Fruit fly (Drosophila melanogaster) whole organism, embryonic: ENCODE results near the gene mus101.
A peak's percentile ranks its signal among the peaks of the same experiment; 100 is the strongest.

Experiments used
- Atf-2 ChIP-seq: fragments of 200-800 bp; sonication (Bioruptor generic); optimal IDR thresholded peaks from 2 replicates; lab custom pipeline; 2016; ENCODE audit warnings: missing biosample characterization, missing genetic modification characterization
- CG11456 ChIP-seq: fragments of 200-800 bp; sonication (Bioruptor generic); IDR thresholded peaks from 3 replicates; pipeline ENCODE4 v1.3.6; 2022; ENCODE audit warnings: missing biosample characterization, missing genetic modification characterization
- CG12236 ChIP-seq: fragments of 200-800 bp; sonication (Bioruptor generic); optimal IDR thresholded peaks from 2 replicates; lab custom pipeline; 2016; ENCODE audit warnings: missing biosample characterization, missing genetic modification characterization
- CG12299 ChIP-seq: fragments of 200-800 bp; sonication (Bioruptor generic); optimal IDR thresholded peaks from 2 replicates; lab custom pipeline; 2018; ENCODE audit warnings: missing biosample characterization, mild to moderate bottlenecking, missing genetic modification characterization
- CG14860 ChIP-seq: fragments of 200-800 bp; sonication (Bioruptor generic); IDR thresholded peaks from 3 replicates; pipeline ENCODE4 v1.3.6; 2022; ENCODE audit warnings: missing biosample characterization, missing genetic modification characterization; ENCODE audit not compliant: partially characterized antibody
- CG15073 ChIP-seq: fragments of 200-800 bp; sonication (Bioruptor generic); optimal IDR thresholded peaks from 2 replicates; lab custom pipeline; 2016; ENCODE audit warnings: missing biosample characterization, missing genetic modification characterization
- CG15479 ChIP-seq: fragments of 200-800 bp; sonication (Bioruptor generic); optimal IDR thresholded peaks from 3 replicates; lab custom pipeline; 2019; ENCODE audit warnings: missing biosample characterization, mild to moderate bottlenecking, missing genetic modification characterization, moderate library complexity
- CG15601 ChIP-seq: fragments of 200-800 bp; sonication (Bioruptor generic); optimal IDR thresholded peaks from 3 replicates; lab custom pipeline; 2019; ENCODE audit warnings: missing biosample characterization, mild to moderate bottlenecking, missing genetic modification characterization, moderate library complexity
- CG15696 ChIP-seq: fragments of 200-800 bp; sonication (Bioruptor generic); optimal IDR thresholded peaks from 2 replicates; lab custom pipeline; 2019; ENCODE audit warnings: missing biosample characterization, mild to moderate bottlenecking, missing genetic modification characterization, moderate library complexity
- CG16779 ChIP-seq: fragments of 200-800 bp; sonication (Bioruptor generic); IDR thresholded peaks from 2 replicates; pipeline ENCODE4 v1.3.6; 2022; ENCODE audit warnings: missing biosample characterization, missing genetic modification characterization
- CG17385 ChIP-seq: fragments of 200-800 bp; sonication (Bioruptor generic); optimal IDR thresholded peaks from 3 replicates; lab custom pipeline; 2018; ENCODE audit warnings: missing biosample characterization, mild to moderate bottlenecking, missing genetic modification characterization
- CG17912 ChIP-seq: fragments of 200-800 bp; sonication (Bioruptor generic); optimal IDR thresholded peaks from 2 replicates; lab custom pipeline; 2018; ENCODE audit warnings: missing biosample characterization, mild to moderate bottlenecking, missing genetic modification characterization
- CG2116 ChIP-seq: fragments of 200-800 bp; sonication (Bioruptor generic); optimal IDR thresholded peaks from 3 replicates; lab custom pipeline; 2018; ENCODE audit warnings: missing biosample characterization, mild to moderate bottlenecking, missing genetic modification characterization
- CG2120 ChIP-seq: fragments of 200-800 bp; sonication (Bioruptor generic); optimal IDR thresholded peaks from 3 replicates; lab custom pipeline; 2016; ENCODE audit warnings: missing biosample characterization, missing genetic modification characterization
- CG2889 ChIP-seq: fragments of 200-800 bp; sonication (Bioruptor generic); IDR thresholded peaks from 3 replicates; pipeline ENCODE4 v1.3.6; 2022; ENCODE audit warnings: missing biosample characterization, missing genetic modification characterization
- CG31388 ChIP-seq: fragments of 200-800 bp; sonication (Bioruptor generic); optimal IDR thresholded peaks from 2 replicates; lab custom pipeline; 2016; ENCODE audit warnings: missing biosample characterization, missing genetic modification characterization
- CG4360 ChIP-seq: fragments of 200-800 bp; sonication (Bioruptor generic); IDR thresholded peaks from 2 replicates; pipeline ENCODE4 v1.3.6; 2022; ENCODE audit warnings: missing biosample characterization, missing genetic modification characterization
- CG43689 ChIP-seq: fragments of 200-800 bp; sonication (Bioruptor generic); IDR thresholded peaks from 2 replicates; pipeline ENCODE4 v1.3.6; 2022; ENCODE audit warnings: missing biosample characterization, missing genetic modification characterization
- CG4730 ChIP-seq: fragments of 200-800 bp; sonication (Bioruptor generic); IDR thresholded peaks from 2 replicates; pipeline ENCODE4 v1.3.6; 2022; ENCODE audit warnings: missing biosample characterization, missing genetic modification characterization
- CG4854 ChIP-seq: fragments of 200-800 bp; sonication (Bioruptor generic); optimal IDR thresholded peaks from 2 replicates; lab custom pipeline; 2016; ENCODE audit warnings: missing biosample characterization, missing genetic modification characterization, inconsistent platforms
- CG5180 ChIP-seq: fragments of 200-800 bp; sonication (Bioruptor generic); optimal IDR thresholded peaks from 3 replicates; lab custom pipeline; 2017; ENCODE audit warnings: missing biosample characterization, missing genetic modification characterization, mild to moderate bottlenecking, moderate library complexity, missing genetic modification reagents
- CoRest ChIP-seq: fragments of 200-800 bp; sonication (Bioruptor generic); optimal IDR thresholded peaks from 3 replicates; lab custom pipeline; 2018; ENCODE audit warnings: missing biosample characterization, mild to moderate bottlenecking, missing genetic modification characterization, moderate library complexity
- Dad ChIP-seq: fragments of 200-800 bp; sonication (Bioruptor generic); optimal IDR thresholded peaks from 3 replicates; lab custom pipeline; 2016; ENCODE audit warnings: missing biosample characterization, missing genetic modification characterization
- Dll ChIP-seq: fragments of 200-800 bp; sonication (Bioruptor generic); IDR thresholded peaks from 4 replicates; pipeline ENCODE4 v1.3.6; 2022; ENCODE audit warnings: missing biosample characterization, missing genetic modification characterization; ENCODE audit not compliant: partially characterized antibody
- Doc2 ChIP-seq: fragments of 200-800 bp; sonication (Bioruptor generic); IDR thresholded peaks from 2 replicates; pipeline ENCODE4 v1.3.6; 2022; ENCODE audit warnings: missing biosample characterization, missing genetic modification characterization
- Fer2 ChIP-seq: fragments of 200-800 bp; sonication (Bioruptor generic); optimal IDR thresholded peaks from 2 replicates; lab custom pipeline; 2018; ENCODE audit warnings: missing biosample characterization, mild to moderate bottlenecking, missing genetic modification characterization, moderate library complexity
- H15 ChIP-seq: fragments of 200-800 bp; sonication (Bioruptor generic); IDR thresholded peaks from 3 replicates; pipeline ENCODE4 v1.3.6; 2022; ENCODE audit warnings: missing biosample characterization, missing genetic modification characterization
- Med ChIP-seq: fragments of 200-800 bp; sonication (Bioruptor generic); peaks from one replicate; lab custom pipeline; 2016; ENCODE audit warnings: missing biosample characterization, missing genetic modification characterization, mild to moderate bottlenecking, inconsistent platforms, moderate library complexity
- Taf1 ChIP-seq: fragments of 200-800 bp; sonication (Bioruptor generic); IDR thresholded peaks from 2 replicates; pipeline ENCODE4 v1.3.6; 2022; ENCODE audit warnings: missing biosample characterization, missing genetic modification characterization
- Tbp ChIP-seq: fragments of >200 bp; optimal IDR thresholded peaks from 2 replicates; lab custom pipeline; 2018; ENCODE audit warnings: missing biosample characterization, missing genetic modification characterization
- Xrp1 ChIP-seq: fragments of 200-800 bp; sonication (Bioruptor generic); IDR thresholded peaks from 2 replicates; pipeline ENCODE4 v1.3.6; 2022; ENCODE audit warnings: missing biosample characterization, missing genetic modification characterization
- abd-A ChIP-seq: fragments of 200-800 bp; sonication (Bioruptor generic); optimal IDR thresholded peaks from 3 replicates; lab custom pipeline; 2019; ENCODE audit warnings: missing biosample characterization, mild to moderate bottlenecking, missing genetic modification characterization, moderate library complexity
- ac ChIP-seq: fragments of 200-800 bp; sonication (Bioruptor generic); optimal IDR thresholded peaks from 3 replicates; lab custom pipeline; 2017; ENCODE audit warnings: missing biosample characterization, mild to moderate bottlenecking, missing genetic modification characterization
- ase ChIP-seq: fragments of 200-800 bp; sonication (Bioruptor generic); IDR thresholded peaks from 3 replicates; pipeline ENCODE4 v1.3.6; 2022; ENCODE audit warnings: missing biosample characterization, missing genetic modification characterization
- ato ChIP-seq: fragments of 200-800 bp; sonication (Bioruptor generic); IDR thresholded peaks from 2 replicates; pipeline ENCODE4 v1.3.6; 2022; ENCODE audit warnings: missing biosample characterization, missing genetic modification characterization; ENCODE audit not compliant: partially characterized antibody
- cad ChIP-seq: fragments of >200 bp; optimal IDR thresholded peaks from 2 replicates; lab custom pipeline; 2017; ENCODE audit warnings: missing biosample characterization, missing genetic modification characterization
- chif ChIP-seq, 2 experiments: fragments of 200-800 bp; sonication (Bioruptor generic); optimal IDR thresholded peaks; 3 replicates each; lab custom pipeline; 2016; ENCODE audit warnings: missing biosample characterization in 2 of 2, missing genetic modification characterization in 2 of 2
- crol ChIP-seq: fragments of 200-800 bp; sonication (Bioruptor generic); IDR thresholded peaks from 2 replicates; pipeline ENCODE4 v1.3.6; 2022; ENCODE audit warnings: missing biosample characterization, missing genetic modification characterization
- esg ChIP-seq: fragments of 200-800 bp; sonication (Bioruptor generic); conservative IDR thresholded peaks from 2 replicates; pipeline ENCODE4 v1.3.6; 2022; ENCODE audit warnings: missing biosample characterization, missing genetic modification characterization
- eve ChIP-seq, 2 experiments: fragments of >200 bp; optimal IDR thresholded peaks; 2 replicates each; lab custom pipeline; 2017; ENCODE audit warnings: missing biosample characterization in 2 of 2, missing genetic modification characterization in 2 of 2
- fd102C ChIP-seq: fragments of 200-800 bp; sonication (Bioruptor generic); optimal IDR thresholded peaks from 2 replicates; lab custom pipeline; 2018; ENCODE audit warnings: missing biosample characterization, mild to moderate bottlenecking, missing genetic modification characterization, moderate library complexity
- hb ChIP-seq: fragments of 200-800 bp; sonication (Bioruptor generic); IDR thresholded peaks from 3 replicates; pipeline ENCODE4 v1.3.6; 2022; ENCODE audit warnings: missing biosample characterization, missing genetic modification characterization; ENCODE audit not compliant: partially characterized antibody
- lab ChIP-seq: fragments of 200-800 bp; sonication (Bioruptor generic); optimal IDR thresholded peaks from 3 replicates; lab custom pipeline; 2017; ENCODE audit warnings: missing biosample characterization, missing genetic modification characterization, mild to moderate bottlenecking, moderate library complexity, missing genetic modification reagents
- mld ChIP-seq: fragments of 200-800 bp; sonication (Bioruptor generic); IDR thresholded peaks from 3 replicates; pipeline ENCODE4 v1.3.6; 2022; ENCODE audit warnings: missing biosample characterization, missing genetic modification characterization; ENCODE audit not compliant: partially characterized antibody
- nau ChIP-seq: fragments of 200-800 bp; sonication (Bioruptor generic); optimal IDR thresholded peaks from 3 replicates; lab custom pipeline; 2017; ENCODE audit warnings: missing biosample characterization, mild to moderate bottlenecking, missing genetic modification characterization, missing genetic modification reagents
- org-1 ChIP-seq: fragments of 200-800 bp; sonication (Bioruptor generic); optimal IDR thresholded peaks from 2 replicates; lab custom pipeline; 2017; ENCODE audit warnings: missing biosample characterization, missing genetic modification characterization
- otp ChIP-seq: fragments of 200-800 bp; sonication (Bioruptor generic); IDR thresholded peaks from 3 replicates; pipeline ENCODE4, ENCODE4 v1.3.6; 2022; ENCODE audit warnings: missing biosample characterization, missing genetic modification characterization
- stc ChIP-seq: fragments of 200-800 bp; sonication (Bioruptor generic); IDR thresholded peaks from 2 replicates; pipeline ENCODE4 v1.3.6; 2022; ENCODE audit warnings: missing biosample characterization, missing genetic modification characterization
- tap ChIP-seq: fragments of 200-800 bp; optimal IDR thresholded peaks from 3 replicates; lab custom pipeline; 2019; ENCODE audit warnings: missing biosample characterization, mild to moderate bottlenecking, missing genetic modification characterization, moderate library complexity
- tll ChIP-seq, 2 experiments: fragments of 200-800 bp in 1 of 2; fragments of >200 bp in 1 of 2; sonication (Bioruptor generic) in 1 of 2; optimal IDR thresholded peaks; 2 replicates each; lab custom pipeline; 2017 to 2019; ENCODE audit warnings: missing biosample characterization in 2 of 2, missing genetic modification characterization in 2 of 2, mild to moderate bottlenecking in 1 of 2, moderate library complexity in 1 of 2

mus101 gene

DNA sequence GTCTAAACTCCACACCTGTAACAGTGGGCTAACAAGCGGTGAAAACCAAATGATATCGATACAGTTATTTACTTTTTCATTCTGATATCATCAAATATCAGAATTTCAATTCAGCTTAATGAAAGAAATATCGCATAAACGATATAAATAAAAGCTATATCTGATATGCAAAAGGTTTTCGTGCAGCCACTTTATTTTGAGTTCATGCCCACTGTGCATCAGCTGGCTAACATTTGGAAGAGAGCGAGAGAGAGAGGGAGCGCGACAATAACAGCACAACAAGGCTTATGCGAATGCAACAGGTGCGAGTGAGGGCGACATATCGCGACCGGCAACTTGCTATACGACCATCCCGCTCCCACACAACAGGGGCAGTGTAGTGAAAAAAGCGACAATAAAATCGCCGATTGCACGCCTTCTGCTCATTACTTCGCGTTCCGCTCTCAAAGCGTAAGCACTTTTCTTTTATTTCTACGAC, 17.4 kb downstream of the mus101 start, which contains the start of gene CG11151:
Gene CG11151, plus strand, starts transcription at position 334 of the 478 bp plus-strand sequence.
- TF ChIP-seq Dad: peak; percentile 94
- TF ChIP-seq esg (GFP tag; lab: Robert Waterston, UW): peak; percentile 93
- no peak for TF ChIP-seq Tbp (GFP tag; lab: Kevin White, UChicago)
- TF ChIP-seq ase (GFP tag; lab: Robert Waterston, UW): peak; percentile 95
- TF ChIP-seq otp (GFP tag; lab: Robert Waterston, UW): peak; percentile 94
- peak; percentile 95 for TF ChIP-seq CG17385 (GFP tag; lab: Kevin White, UChicago)
- TF ChIP-seq CG11456 (GFP tag; lab: Robert Waterston, UW): peak; percentile 94
- TF ChIP-seq CG2116: peak; percentile 81
- peak; percentile 94 for TF ChIP-seq stc (GFP tag; lab: Robert Waterston, UW)
- no peak for TF ChIP-seq cad (GFP tag; lab: Kevin White, UChicago)
- TF ChIP-seq Dll: peak; percentile 59; the same call in 1 of the 4 replicates
- peak; percentile 84 for TF ChIP-seq CG15479
- peak; percentile 87 for TF ChIP-seq fd102C
- peak; percentile 71 for TF ChIP-seq CG14860 (GFP tag; lab: Robert Waterston, UW)
- TF ChIP-seq eve (GFP tag; optimal IDR thresholded peaks at IDR 0.05; lab: Kevin White, UChicago): peak in 1 of 2 experiments; percentile 35
- TF ChIP-seq CG2889 (GFP tag; lab: Robert Waterston, UW): peak; percentile 95
- TF ChIP-seq CG4730 (GFP tag; lab: Robert Waterston, UW): peak; percentile 94
- TF ChIP-seq CG31388 (GFP tag; lab: Kevin White, UChicago): peak; percentile 88
- TF ChIP-seq crol: peak; percentile 44; the same call in 1 of the 2 replicates
- peak; percentile 97 for TF ChIP-seq org-1 (GFP tag; lab: Kevin White, UChicago)
- TF ChIP-seq CG15601 (tag; lab: Kevin White, UChicago): peak; percentile 95
- TF ChIP-seq CG2120 (GFP tag; lab: Kevin White, UChicago): peak; percentile 98
- peak; percentile 94 for TF ChIP-seq H15
- peak; percentile 100 for TF ChIP-seq Med (GFP tag; lab: Kevin White, UChicago)
- peak; percentile 96 to 98 for TF ChIP-seq chif (GFP tag; optimal IDR thresholded peaks at IDR 0.05; lab: Kevin White, UChicago)
- peak; percentile 94 for TF ChIP-seq CG17912 (GFP tag; lab: Kevin White, UChicago)
- peak; percentile 84 for TF ChIP-seq CG5180
- peak; percentile 66 to 88 for TF ChIP-seq tll (GFP tag; optimal IDR thresholded peaks at IDR 0.05; lab: Kevin White, UChicago)
- peak; percentile 96 for TF ChIP-seq Atf-2 (GFP tag; lab: Kevin White, UChicago)
- peak; percentile 97 for TF ChIP-seq Xrp1 (GFP tag; lab: Robert Waterston, UW)
- TF ChIP-seq CG15073 (GFP tag; lab: Kevin White, UChicago): peak; percentile 76
- TF ChIP-seq Doc2: no peak
- TF ChIP-seq CG12299 (tag; lab: Kevin White, UChicago): peak; percentile 96
- peak; percentile 89 for TF ChIP-seq Taf1 (GFP tag; lab: Robert Waterston, UW)
- peak; percentile 92 for TF ChIP-seq nau (GFP tag; lab: Kevin White, UChicago)
- peak; percentile 94 for TF ChIP-seq CG15696 (tag; lab: Kevin White, UChicago)
- 0 out of 3 replicates have a peak, but pooled peaks have one; percentile 38 for TF ChIP-seq mld (GFP tag; lab: Robert Waterston, UW)
- TF ChIP-seq lab: peak; percentile 98
- TF ChIP-seq CG4360 (GFP tag; lab: Robert Waterston, UW): no peak
- TF ChIP-seq Fer2 (tag; lab: Kevin White, UChicago): peak; percentile 93
- no peak for TF ChIP-seq ato (GFP tag; lab: Robert Waterston, UW)
- peak; percentile 94 for TF ChIP-seq tap (tag; lab: Kevin White, UChicago)
- TF ChIP-seq CG12236: peak; percentile 97
- peak; percentile 94 for TF ChIP-seq ac (GFP tag; lab: Kevin White, UChicago)
- peak; percentile 90 for TF ChIP-seq CG43689 (GFP tag; lab: Robert Waterston, UW)
- TF ChIP-seq CG16779 (GFP tag; lab: Robert Waterston, UW): peak; percentile 89
- TF ChIP-seq CoRest (tag; lab: Kevin White, UChicago): peak; percentile 97
- peak; percentile 93 for TF ChIP-seq CG4854
- TF ChIP-seq hb: peak; percentile 76; the same call in 1 of the 3 replicates
- TF ChIP-seq abd-A (tag; lab: Kevin White, UChicago): peak; percentile 80
